ENCODE assay signal across 2 worm cellular contexts in genomic region chrX:17475974-17476373, ce11.
TF ChIP-seq lines count a peak whose summit lies in the region.

No protein-coding gene starts in this region.

TF ChIP-seq in whole organism, L1 larva, 84 proteins besides CTCF, POLR2A, EP300 and RAD21 (continued from another document):
- TF ChIP-seq nhr-47 (tag; optimal IDR thresholded peaks at IDR 0.05; lab: Kevin White, UChicago): no peak
- TF ChIP-seq nhr-20 (tag; optimal IDR thresholded peaks at IDR 0.05; lab: Kevin White, UChicago): peak; percentile 41
- no peak for TF ChIP-seq lin-15B (tag; optimal IDR thresholded peaks at IDR 0.05; lab: Kevin White, UChicago)
- TF ChIP-seq elt-2 (tag; optimal IDR thresholded peaks at IDR 0.05; lab: Kevin White, UChicago): peak; percentile 71
- TF ChIP-seq jun-1 (tag; optimal IDR thresholded peaks at IDR 0.05; lab: Kevin White, UChicago): no peak
- TF ChIP-seq aha-1 (tag; optimal IDR thresholded peaks at IDR 0.05; lab: Kevin White, UChicago): no peak
- TF ChIP-seq egl-13 (tag; optimal IDR thresholded peaks at IDR 0.05; lab: Kevin White, UChicago): no peak
- peak; percentile 31 for TF ChIP-seq blmp-1 (tag; optimal IDR thresholded peaks at IDR 0.05; lab: Kevin White, UChicago)
- peak in 1 of 6 experiments; percentile 66 for TF ChIP-seq elt-3 (tag; optimal IDR thresholded peaks at IDR 0.05; lab: Kevin White, UChicago)
- no peak for TF ChIP-seq ceh-88 (GFP tag; IDR thresholded peaks at IDR 0.05; lab: Robert Waterston, UW)
- TF ChIP-seq lin-14 (GFP tag; optimal IDR thresholded peaks at IDR 0.05; lab: Kevin White, UChicago): peak; percentile 35
- peak; percentile 15 for TF ChIP-seq nhr-71 (tag; optimal IDR thresholded peaks at IDR 0.05; lab: Kevin White, UChicago)
- TF ChIP-seq lin-39 (tag; optimal IDR thresholded peaks at IDR 0.05; lab: Kevin White, UChicago): no peak
- TF ChIP-seq ceh-82 (tag; optimal IDR thresholded peaks at IDR 0.05; lab: Kevin White, UChicago): no peak
- no peak for TF ChIP-seq pax-3 (tag; optimal IDR thresholded peaks at IDR 0.05; lab: Kevin White, UChicago)
- TF ChIP-seq nhr-90 (tag; optimal IDR thresholded peaks at IDR 0.05; lab: Kevin White, UChicago; ENCODE audit: poor library complexity): peak; percentile 27
- TF ChIP-seq sptf-1 (tag; optimal IDR thresholded peaks at IDR 0.05; lab: Kevin White, UChicago): no peak
- no peak for TF ChIP-seq nhr-28 (tag; optimal IDR thresholded peaks at IDR 0.05; lab: Kevin White, UChicago)
- TF ChIP-seq snpc-4 (tag; optimal IDR thresholded peaks at IDR 0.05; lab: Kevin White, UChicago): no peak
- TF ChIP-seq alr-1 (tag; optimal IDR thresholded peaks at IDR 0.05; lab: Kevin White, UChicago; ENCODE audit: borderline replicate concordance): no peak
- peak; percentile 3 for TF ChIP-seq mep-1 (tag; optimal IDR thresholded peaks at IDR 0.05; lab: Kevin White, UChicago)
- no peak for TF ChIP-seq nhr-77 (tag; optimal IDR thresholded peaks at IDR 0.05; lab: Kevin White, UChicago)
- no peak for TF ChIP-seq unc-62 (GFP tag; optimal IDR thresholded peaks at IDR 0.05; lab: Kevin White, UChicago)

TF ChIP-seq in whole organism, L2 larva, 48 proteins besides CTCF, POLR2A, EP300 and RAD21 (continued from another document):
- TF ChIP-seq lin-11 (tag; optimal IDR thresholded peaks at IDR 0.05; lab: Kevin White, UChicago): no peak
